Worm (Caenorhabditis elegans) whole organism, L2 larva: ENCODE data around the gene egl-38.

Experiments
- nhr-237 ChIP-seq: fragments of 150-350 bp; optimal IDR thresholded peaks from 2 replicates; lab custom pipeline; 2014; ENCODE audit warnings: missing biosample characterization, missing genetic modification characterization
- snpc-4 ChIP-seq: fragments of 150-350 bp; optimal IDR thresholded peaks from 2 replicates; lab custom pipeline; 2014; ENCODE audit warnings: missing biosample characterization, missing genetic modification characterization
- unc-62 ChIP-seq: fragments of 150-350 bp; optimal IDR thresholded peaks from 2 replicates; lab custom pipeline; 2014; ENCODE audit warnings: missing biosample characterization, missing genetic modification reagents, missing genetic modification characterization

DNA sequence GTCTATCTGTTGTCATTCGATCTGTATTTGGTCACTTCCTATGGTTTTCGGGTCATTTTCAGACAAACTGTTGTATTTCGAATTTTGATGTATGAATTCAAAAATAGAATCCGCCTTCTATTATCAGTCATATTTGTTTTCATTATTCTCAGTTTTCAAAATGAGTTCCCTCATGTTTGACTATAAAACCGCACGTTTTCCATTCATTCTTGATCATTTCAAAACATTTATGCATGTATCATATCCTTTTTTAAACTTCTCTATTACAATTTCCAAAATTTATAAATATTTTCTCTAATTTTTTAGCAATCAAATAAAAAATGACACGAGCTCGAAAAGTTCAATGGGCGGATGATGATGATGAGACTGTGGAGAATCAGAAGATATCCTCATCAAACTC lies 27.5 kb upstream of the egl-38 start, which contains the start of gene K08F4.12:
- TF ChIP-seq unc-62 (no peak), snpc-4 (tag; lab: Kevin White, UChicago) (no peak), nhr-237 (tag; lab: Kevin White, UChicago) (no peak)
